Worm (Caenorhabditis elegans) whole organism, L4 larva: ENCODE data around the gene T24H7.8.

Experiments
- F10B5.3 ChIP-seq: sonication (generic microtip); optimal IDR thresholded peaks from 2 replicates; lab custom pipeline; 2016; ENCODE audit warnings: mild to moderate bottlenecking, missing genetic modification characterization, missing compliant biosample characterization
- F49E8.2 ChIP-seq: sonication (generic microtip); optimal IDR thresholded peaks from 2 replicates; lab custom pipeline; 2016; ENCODE audit warnings: missing compliant biosample characterization, mild to moderate bottlenecking, missing genetic modification characterization, borderline replicate concordance
- T20F7.1 ChIP-seq: fragments of 200-800 bp; sonication (Bioruptor generic); optimal IDR thresholded peaks from 2 replicates; lab custom pipeline; 2018; ENCODE audit warnings: mild to moderate bottlenecking, missing genetic modification characterization, missing compliant biosample characterization
- T26A8.4 ChIP-seq: fragments of 200-800 bp; sonication (Bioruptor generic); IDR thresholded peaks from 2 replicates; pipeline ENCODE4 v1.3.6; 2022; ENCODE audit warnings: missing genetic modification characterization, missing compliant biosample characterization
- Y105C5A.15 ChIP-seq: fragments of 200-800 bp; sonication (Bioruptor generic); IDR thresholded peaks from 2 replicates; pipeline ENCODE4 v1.3.6; 2022; ENCODE audit warnings: missing genetic modification characterization, missing compliant biosample characterization
- Y5F2A.4 ChIP-seq: fragments of 200-800 bp; sonication (Bioruptor generic); optimal IDR thresholded peaks from 2 replicates; lab custom pipeline; 2018; ENCODE audit warnings: mild to moderate bottlenecking, missing genetic modification characterization, missing compliant biosample characterization
- Y75B8A.6 ChIP-seq: fragments of 200-800 bp; sonication (Bioruptor generic); IDR thresholded peaks from 2 replicates; pipeline ENCODE4 v1.3.6; 2022; ENCODE audit warnings: missing genetic modification reagents, missing genetic modification characterization, missing compliant biosample characterization
- ZK337.2 ChIP-seq: fragments of 200-800 bp; sonication (Bioruptor generic); IDR thresholded peaks from 2 replicates; pipeline ENCODE4 v1.3.6; 2022; ENCODE audit warnings: missing genetic modification reagents, missing genetic modification characterization, missing compliant biosample characterization
- aha-1 ChIP-seq: fragments of 150-350 bp; peaks from one replicate; lab custom pipeline; 2014; ENCODE audit warnings: missing biosample characterization, missing genetic modification characterization
- ceh-32 ChIP-seq: sonication (generic microtip); optimal IDR thresholded peaks from 2 replicates; lab custom pipeline; 2016; ENCODE audit warnings: mild to moderate bottlenecking, missing genetic modification characterization, missing compliant biosample characterization; ENCODE audit not compliant: poor library complexity
- ceh-82 ChIP-seq: sonication (generic microtip); optimal IDR thresholded peaks from 2 replicates; lab custom pipeline; 2017; ENCODE audit warnings: missing biosample characterization, missing genetic modification characterization
- daf-12 ChIP-seq: fragments of 150-350 bp; optimal IDR thresholded peaks from 2 replicates; lab custom pipeline; 2014; ENCODE audit warnings: missing biosample characterization, missing genetic modification reagents, missing genetic modification characterization
- daf-16 ChIP-seq, 3 experiments: sonication (generic microtip); optimal IDR thresholded peaks; 2 replicates each; lab custom pipeline; 2016 to 2017; ENCODE audit warnings: missing genetic modification characterization in 3 of 3, missing genetic modification reagents in 3 of 3, mild to moderate bottlenecking in 2 of 3, missing compliant biosample characterization in 2 of 3, missing biosample characterization in 1 of 3, moderate library complexity in 1 of 3
- dpl-1 ChIP-seq: fragments of 150-350 bp; optimal IDR thresholded peaks from 2 replicates; lab custom pipeline; 2014; ENCODE audit warnings: missing biosample characterization, missing genetic modification reagents, missing genetic modification characterization
- duxl-1 ChIP-seq: sonication (generic microtip); optimal IDR thresholded peaks from 2 replicates; lab custom pipeline; 2016; ENCODE audit warnings: mild to moderate bottlenecking, missing genetic modification characterization, moderate library complexity, missing compliant biosample characterization; ENCODE audit not compliant: poor library complexity
- fos-1 ChIP-seq: fragments of 150-350 bp; optimal IDR thresholded peaks from 2 replicates; lab custom pipeline; 2014; ENCODE audit warnings: missing biosample characterization, missing genetic modification characterization
- gei-8 ChIP-seq: fragments of 200-800 bp; sonication (Bioruptor generic); optimal IDR thresholded peaks from 2 replicates; lab custom pipeline; 2018; ENCODE audit warnings: mild to moderate bottlenecking, missing genetic modification characterization, missing compliant biosample characterization
- lin-13 ChIP-seq: fragments of 150-350 bp; optimal IDR thresholded peaks from 2 replicates; lab custom pipeline; 2014; ENCODE audit warnings: missing biosample characterization, missing genetic modification reagents, missing genetic modification characterization
- lin-38 ChIP-seq: fragments of 200-800 bp; sonication (Bioruptor generic); IDR thresholded peaks from 2 replicates; pipeline ENCODE4 v1.3.6; 2022; ENCODE audit warnings: missing genetic modification reagents, missing genetic modification characterization, missing compliant biosample characterization
- lin-39 ChIP-seq: fragments of 150-350 bp; optimal IDR thresholded peaks from 2 replicates; lab custom pipeline; 2014; ENCODE audit warnings: missing biosample characterization, missing genetic modification reagents, missing genetic modification characterization
- lsy-2 ChIP-seq, 2 experiments: fragments of 150-350 bp in 1 of 2; sonication (generic microtip) in 1 of 2; optimal IDR thresholded peaks; 2 replicates each; lab custom pipeline; 2014 to 2017; ENCODE audit warnings: missing biosample characterization in 2 of 2, missing genetic modification characterization in 2 of 2
- mdt-29 ChIP-seq: fragments of 200-800 bp; sonication (Bioruptor generic); IDR thresholded peaks from 2 replicates; pipeline ENCODE4 v1.3.6; 2022; ENCODE audit warnings: missing genetic modification reagents, missing genetic modification characterization, missing compliant biosample characterization
- mxl-2 ChIP-seq: fragments of 200-800 bp; sonication (Bioruptor generic); conservative IDR thresholded peaks from 2 replicates; pipeline ENCODE4 v1.3.6; 2022; ENCODE audit warnings: missing genetic modification reagents, missing genetic modification characterization, missing compliant biosample characterization
- mxl-3 ChIP-seq: fragments of 200-800 bp; sonication (Bioruptor generic); optimal IDR thresholded peaks from 2 replicates; lab custom pipeline; 2018; ENCODE audit warnings: mild to moderate bottlenecking, missing genetic modification characterization, missing compliant biosample characterization
- nhr-237 ChIP-seq: sonication (generic microtip); optimal IDR thresholded peaks from 2 replicates; lab custom pipeline; 2017; ENCODE audit warnings: missing biosample characterization, missing genetic modification characterization
- nhr-25 ChIP-seq: sonication (generic microtip); optimal IDR thresholded peaks from 2 replicates; lab custom pipeline; 2017; ENCODE audit warnings: missing genetic modification characterization, mild to moderate bottlenecking, missing compliant biosample characterization, antibody characterized with exemption, moderate library complexity, borderline replicate concordance; ENCODE audit not compliant: insufficient read depth
- nhr-28 ChIP-seq: fragments of 150-350 bp; optimal IDR thresholded peaks from 2 replicates; lab custom pipeline; 2014; ENCODE audit warnings: missing biosample characterization, missing genetic modification characterization
- nhr-41 ChIP-seq: fragments of 200-800 bp; sonication (Bioruptor generic); IDR thresholded peaks from 2 replicates; pipeline ENCODE4 v1.3.6; 2022; ENCODE audit warnings: missing genetic modification reagents, missing genetic modification characterization, missing compliant biosample characterization
- nhr-42 ChIP-seq: fragments of 200-800 bp; sonication (Bioruptor generic); IDR thresholded peaks from 2 replicates; pipeline ENCODE4 v1.3.6; 2022; ENCODE audit warnings: missing genetic modification characterization, missing compliant biosample characterization
- nhr-48 ChIP-seq: sonication (generic microtip); optimal IDR thresholded peaks from 2 replicates; lab custom pipeline; 2016; ENCODE audit warnings: mild to moderate bottlenecking, missing genetic modification characterization, missing compliant biosample characterization
- nhr-6 ChIP-seq: fragments of 150-350 bp; optimal IDR thresholded peaks from 2 replicates; lab custom pipeline; 2014; ENCODE audit warnings: missing biosample characterization, missing genetic modification characterization
- nhr-76 ChIP-seq: fragments of 150-350 bp; optimal IDR thresholded peaks from 2 replicates; lab custom pipeline; 2014; ENCODE audit warnings: missing biosample characterization, missing genetic modification characterization
- php-3 ChIP-seq: fragments of 200-800 bp; sonication (Bioruptor generic); IDR thresholded peaks from 2 replicates; pipeline ENCODE4 v1.3.6; 2022; ENCODE audit warnings: missing genetic modification reagents, missing genetic modification characterization, missing compliant biosample characterization
- pqm-1 ChIP-seq: sonication (generic microtip); optimal IDR thresholded peaks from 2 replicates; lab custom pipeline; 2017; ENCODE audit warnings: missing biosample characterization, missing genetic modification characterization
- rbr-2 ChIP-seq: sonication (generic microtip); optimal IDR thresholded peaks from 2 replicates; lab custom pipeline; 2016; ENCODE audit warnings: missing genotype, missing genetic modification characterization, missing compliant biosample characterization
- sdz-12 ChIP-seq: fragments of 200-800 bp; sonication (Bioruptor generic); optimal IDR thresholded peaks from 2 replicates; lab custom pipeline; 2018; ENCODE audit warnings: mild to moderate bottlenecking, missing genetic modification characterization, missing compliant biosample characterization
- skn-1 ChIP-seq: fragments of 150-350 bp; optimal IDR thresholded peaks from 2 replicates; lab custom pipeline; 2014; ENCODE audit warnings: missing biosample characterization, missing genetic modification characterization
- snpc-1.2 ChIP-seq: fragments of 200-800 bp; sonication (Bioruptor generic); IDR thresholded peaks from 2 replicates; pipeline ENCODE4 v1.3.6; 2022; ENCODE audit warnings: missing genetic modification reagents, missing genetic modification characterization, missing compliant biosample characterization
- spr-1 ChIP-seq: sonication (generic microtip); optimal IDR thresholded peaks from 2 replicates; lab custom pipeline; 2016; ENCODE audit warnings: mild to moderate bottlenecking, missing genetic modification characterization, missing compliant biosample characterization
- spr-3 ChIP-seq: fragments of 200-800 bp; sonication (Bioruptor generic); optimal IDR thresholded peaks from 2 replicates; lab custom pipeline; 2018; ENCODE audit warnings: mild to moderate bottlenecking, missing genetic modification characterization, missing compliant biosample characterization
- tag-97 ChIP-seq: fragments of 200-800 bp; sonication (Bioruptor generic); IDR thresholded peaks from 2 replicates; pipeline ENCODE4 v1.3.6; 2022; ENCODE audit warnings: missing genetic modification characterization, missing compliant biosample characterization
- vab-7 ChIP-seq: fragments of 200-800 bp; sonication (Bioruptor generic); IDR thresholded peaks from 2 replicates; pipeline ENCODE4 v1.3.6; 2022; ENCODE audit warnings: missing genetic modification reagents, missing genetic modification characterization, missing compliant biosample characterization
- zfp-3 ChIP-seq: fragments of 200-800 bp; sonication (Bioruptor generic); conservative IDR thresholded peaks from 2 replicates; pipeline ENCODE4 v1.3.6; 2022; ENCODE audit warnings: missing genetic modification reagents, missing genetic modification characterization, missing compliant biosample characterization
- ztf-11 ChIP-seq: fragments of 150-350 bp; optimal IDR thresholded peaks from 2 replicates; lab custom pipeline; 2014; ENCODE audit warnings: missing biosample characterization, missing genetic modification characterization

T24H7.8 gene

DNA sequence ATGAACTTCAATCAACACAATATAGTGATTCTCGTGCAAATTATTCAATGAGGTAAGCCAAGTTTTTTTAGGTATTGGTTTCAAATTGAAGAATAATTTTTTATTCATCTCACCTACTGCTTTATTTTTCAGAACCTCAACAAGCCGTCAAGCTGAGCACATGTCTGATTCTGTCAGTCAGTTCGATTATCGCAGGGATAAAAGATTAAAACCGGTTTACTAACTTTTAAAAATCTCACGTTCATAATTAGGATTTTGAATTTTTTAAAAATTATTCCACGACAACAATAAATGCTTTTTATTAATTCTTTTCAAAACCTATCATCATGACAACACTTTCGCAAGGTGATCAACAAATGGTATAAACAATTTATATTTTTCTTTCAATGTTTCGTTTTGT is 20.4 kb downstream of the T24H7.8 start, which contains the start of gene F13H8.12:
TSS of gene F13H8.12 (plus strand) at position 301 of the 400 bp plus-strand sequence.
- TF ChIP-seq nhr-6 (tag; lab: Kevin White, UChicago) (no peak), mdt-29 (no peak), vab-7 (GFP tag; lab: Robert Waterston, UW) (no peak), nhr-76 (tag; lab: Kevin White, UChicago) (no peak), nhr-237 (tag; lab: Kevin White, UChicago) (no peak), F10B5.3 (tag; lab: Kevin White, UChicago) (no peak), skn-1 (tag; lab: Kevin White, UChicago) (no peak), F49E8.2 (tag; lab: Kevin White, UChicago) (no peak), nhr-41 (no peak), Y105C5A.15 (no peak), lin-13 (GFP tag; lab: Kevin White, UChicago) (no peak), pqm-1 (no peak), nhr-28 (no peak), lin-38 (no peak), php-3 (GFP tag; lab: Robert Waterston, UW) (no peak), lin-39 (tag; lab: Kevin White, UChicago) (no peak), ZK337.2 (GFP tag; lab: Robert Waterston, UW) (no peak), mxl-2 (GFP tag; lab: Robert Waterston, UW) (no peak)

DNA sequence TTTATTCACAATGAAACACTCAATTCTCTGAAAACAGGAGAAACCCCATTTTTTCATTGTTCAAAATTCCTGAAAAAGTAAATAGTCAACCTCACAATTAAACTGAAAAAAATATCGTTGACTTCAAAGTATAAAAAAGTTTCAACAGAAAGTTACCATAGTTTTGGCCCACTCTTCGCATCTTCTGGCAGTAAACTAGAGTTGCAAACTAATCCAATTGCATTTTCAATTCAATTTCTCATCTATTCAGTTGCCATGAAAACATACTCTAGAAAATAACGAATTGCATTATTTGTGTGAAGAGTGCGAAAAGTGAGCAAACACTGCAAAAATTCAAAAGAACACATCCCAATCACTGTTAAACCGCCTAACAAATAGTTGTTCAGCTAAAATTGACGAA is 21.8 kb downstream of the T24H7.8 start, which contains the start of gene F13H8.3:
TSS of gene F13H8.3 (plus strand) at position 301 of the 400 bp plus-strand sequence.
- no peak for TF ChIP-seq ztf-11 (tag; lab: Kevin White, UChicago)
- TF ChIP-seq nhr-42 (GFP tag; lab: Robert Waterston, UW) = no peak
- no peak for TF ChIP-seq sdz-12 (GFP tag; lab: Kevin White, UChicago)
- TF ChIP-seq, all 104 proteins: peak for 0

DNA sequence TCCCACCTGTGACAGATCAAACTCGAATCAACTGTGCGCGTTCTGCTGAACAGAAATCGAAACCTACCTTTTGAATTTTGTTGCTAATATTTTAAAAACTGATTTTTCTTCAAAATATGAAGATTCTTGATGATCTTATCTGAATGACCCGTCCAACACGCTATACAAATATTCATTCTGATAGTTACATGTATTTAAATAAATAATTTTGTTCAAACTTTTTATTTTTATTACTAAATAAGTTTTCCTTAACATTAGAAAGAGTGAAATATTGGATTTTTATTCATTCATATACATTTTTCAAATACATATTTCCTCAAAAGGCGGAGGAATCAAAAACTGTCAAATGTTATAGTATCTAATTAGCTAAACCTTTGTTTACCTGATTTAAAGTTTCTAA is 26.1 kb downstream of the T24H7.8 start, which contains the start of gene F13H8.8:
TSS of gene F13H8.8 (minus strand) at position 101 of the 400 bp plus-strand sequence.
- no peak for TF ChIP-seq fos-1 (tag; lab: Kevin White, UChicago)
- no peak for TF ChIP-seq duxl-1 (tag; lab: Kevin White, UChicago)
- TF ChIP-seq F49E8.2 (tag; lab: Kevin White, UChicago) = no peak
- no peak for TF ChIP-seq daf-16 (GFP tag; optimal IDR thresholded peaks at IDR 0.05; lab: Kevin White, UChicago)
- no peak for TF ChIP-seq daf-16 (tag; optimal IDR thresholded peaks at IDR 0.05; lab: Kevin White, UChicago)
- TF ChIP-seq mdt-29 = no peak
- TF ChIP-seq nhr-6 (tag; lab: Kevin White, UChicago) = no peak
- no peak for TF ChIP-seq ceh-82 (tag; lab: Kevin White, UChicago)
- no peak for TF ChIP-seq nhr-25
- no peak for TF ChIP-seq Y105C5A.15
- no peak for TF ChIP-seq gei-8 (GFP tag; lab: Kevin White, UChicago)
- TF ChIP-seq T26A8.4 (GFP tag; lab: Robert Waterston, UW) = no peak
- TF ChIP-seq nhr-76 (tag; lab: Kevin White, UChicago) = no peak
- no peak for TF ChIP-seq aha-1 (tag; lab: Kevin White, UChicago)

DNA sequence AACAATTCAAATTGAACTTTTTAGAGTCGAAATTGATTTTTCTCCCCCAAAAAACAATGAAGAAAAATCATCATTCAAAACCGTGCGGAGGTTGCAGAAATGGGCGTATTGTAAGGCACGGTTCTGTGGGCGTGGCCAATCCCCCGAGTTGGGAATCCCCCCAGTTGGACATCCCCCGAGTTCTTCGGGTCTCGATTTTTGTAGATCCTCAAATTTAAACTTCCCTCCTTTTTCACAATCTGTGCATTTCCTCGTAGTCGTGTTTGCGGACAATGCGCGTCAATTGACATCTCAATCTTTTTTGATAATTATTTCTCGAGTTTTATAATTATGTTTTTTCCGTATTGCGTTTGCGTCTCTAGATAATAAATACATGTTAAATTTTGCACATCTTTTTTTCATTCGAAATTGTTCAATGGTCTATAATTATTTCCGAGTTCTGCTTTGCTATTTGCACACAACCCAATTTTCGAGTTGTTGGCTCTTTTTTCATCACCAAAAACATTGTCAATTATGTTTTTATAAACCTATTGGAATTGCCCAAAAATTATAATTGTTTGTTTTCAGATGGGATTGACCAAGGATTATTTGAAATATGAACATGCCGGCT is 28.1 kb downstream of the T24H7.8 start, which contains the start of gene F13H8.2:
TSS of gene F13H8.2 (plus strand) at position 560 of the 610 bp plus-strand sequence.
- peak; percentile 63 for TF ChIP-seq T20F7.1 (GFP tag; lab: Kevin White, UChicago)
- TF ChIP-seq T26A8.4 (GFP tag; lab: Robert Waterston, UW) = peak; percentile 76
- no peak for TF ChIP-seq daf-12 (tag; lab: Kevin White, UChicago)
- peak; percentile 89 for TF ChIP-seq lin-38
- TF ChIP-seq Y5F2A.4 (GFP tag; lab: Kevin White, UChicago) = no peak
- 0 out of 2 replicates have a peak, but pooled peaks have one; percentile 17 for TF ChIP-seq zfp-3 (GFP tag; lab: Robert Waterston, UW)
- peak; percentile 67; the same call in 1 of the 2 replicates for TF ChIP-seq nhr-42 (GFP tag; lab: Robert Waterston, UW)
- TF ChIP-seq Y75B8A.6 (GFP tag; lab: Robert Waterston, UW) = no peak
- no peak for TF ChIP-seq nhr-76 (tag; lab: Kevin White, UChicago)
- no peak for TF ChIP-seq tag-97
- TF ChIP-seq spr-1 = peak; percentile 62
- peak; percentile 22 for TF ChIP-seq nhr-48 (tag; lab: Kevin White, UChicago)
- TF ChIP-seq ceh-32 (tag; lab: Kevin White, UChicago) = no peak
- TF ChIP-seq spr-3 = no peak
- peak; percentile 20 for TF ChIP-seq nhr-28
- peak; percentile 95 for TF ChIP-seq dpl-1 (GFP tag; lab: Kevin White, UChicago)
- TF ChIP-seq mxl-3 (GFP tag; lab: Kevin White, UChicago) = peak; percentile 20
- TF ChIP-seq lsy-2 (tag; optimal IDR thresholded peaks at IDR 0.05; lab: Kevin White, UChicago) = peak; percentile 26 to 80
- peak; percentile 61; the same call in 1 of the 2 replicates for TF ChIP-seq snpc-1.2 (GFP tag; lab: Robert Waterston, UW)
- TF ChIP-seq skn-1 (tag; lab: Kevin White, UChicago) = no peak
- peak; percentile 78 for TF ChIP-seq rbr-2
